Fruit fly (Drosophila melanogaster) whole organism, embryonic: ENCODE measurements around the gene cher.

Experiments
- Adf1 ChIP-seq: fragments of 200-800 bp; sonication (Bioruptor generic); IDR thresholded peaks from 2 replicates; pipeline ENCODE4 v1.3.6; 2022; ENCODE audit warnings: missing biosample characterization, missing genetic modification characterization
- B-H2 ChIP-seq: fragments of 200-800 bp; sonication (Bioruptor generic); optimal IDR thresholded peaks from 2 replicates; lab custom pipeline; 2018; ENCODE audit warnings: missing biosample characterization, mild to moderate bottlenecking, missing genetic modification characterization
- CG1024 ChIP-seq: fragments of 200-800 bp; sonication (Bioruptor generic); IDR thresholded peaks from 2 replicates; pipeline ENCODE4 v1.3.6; 2022; ENCODE audit warnings: missing biosample characterization, missing genetic modification characterization
- CG10543 ChIP-seq: fragments of 200-800 bp; sonication (Bioruptor generic); optimal IDR thresholded peaks from 3 replicates; lab custom pipeline; 2017; ENCODE audit warnings: missing biosample characterization, mild to moderate bottlenecking, missing genetic modification characterization, moderate library complexity
- CG12769 ChIP-seq: fragments of 200-800 bp; sonication (Bioruptor generic); optimal IDR thresholded peaks from 2 replicates; lab custom pipeline; 2019; ENCODE audit warnings: missing biosample characterization, mild to moderate bottlenecking, missing genetic modification characterization, moderate library complexity
- CG13624 ChIP-seq: fragments of 200-800 bp; sonication (Bioruptor generic); optimal IDR thresholded peaks from 2 replicates; lab custom pipeline; 2016; ENCODE audit warnings: missing biosample characterization, missing genetic modification characterization
- CG13894 ChIP-seq: fragments of 200-800 bp; sonication (Bioruptor generic); optimal IDR thresholded peaks from 3 replicates; lab custom pipeline; 2018; ENCODE audit warnings: missing biosample characterization, mild to moderate bottlenecking, missing genetic modification characterization, moderate library complexity
- CG2199 ChIP-seq: fragments of 200-800 bp; sonication (Bioruptor generic); IDR thresholded peaks from 3 replicates; pipeline ENCODE4 v1.3.6; 2022; ENCODE audit warnings: missing biosample characterization, missing genetic modification characterization
- CG31441 ChIP-seq: fragments of 200-800 bp; sonication (Bioruptor generic); IDR thresholded peaks from 2 replicates; pipeline ENCODE4 v1.3.6; 2022; ENCODE audit warnings: missing biosample characterization, missing genetic modification characterization
- CG3163 ChIP-seq: fragments of 200-800 bp; sonication (Bioruptor generic); optimal IDR thresholded peaks from 3 replicates; lab custom pipeline; 2016; ENCODE audit warnings: missing biosample characterization, missing genetic modification characterization
- CG32532 ChIP-seq: fragments of 200-800 bp; sonication (Bioruptor generic); IDR thresholded peaks from 2 replicates; pipeline ENCODE4 v1.3.6; 2022; ENCODE audit warnings: missing biosample characterization, missing genetic modification characterization
- CG4282 ChIP-seq: fragments of 200-800 bp; sonication (Bioruptor generic); optimal IDR thresholded peaks from 2 replicates; lab custom pipeline; 2016; ENCODE audit warnings: missing biosample characterization, missing genetic modification characterization
- CG5245 ChIP-seq: fragments of 200-800 bp; sonication (Bioruptor generic); optimal IDR thresholded peaks from 3 replicates; lab custom pipeline; 2016; ENCODE audit warnings: missing biosample characterization, missing genetic modification characterization
- CG6854 ChIP-seq: fragments of 200-800 bp; sonication (Bioruptor generic); optimal IDR thresholded peaks from 3 replicates; lab custom pipeline; 2017; ENCODE audit warnings: missing biosample characterization, mild to moderate bottlenecking, missing genetic modification characterization
- Dad ChIP-seq: fragments of 200-800 bp; sonication (Bioruptor generic); optimal IDR thresholded peaks from 3 replicates; lab custom pipeline; 2016; ENCODE audit warnings: missing biosample characterization, missing genetic modification characterization
- Dbx ChIP-seq: fragments of 200-800 bp; sonication (Bioruptor generic); IDR thresholded peaks from 3 replicates; pipeline ENCODE4 v1.3.6; 2022; ENCODE audit warnings: missing biosample characterization, missing genetic modification characterization
- Deaf1 ChIP-seq: fragments of 200-800 bp; optimal IDR thresholded peaks from 3 replicates; lab custom pipeline; 2019; ENCODE audit warnings: missing biosample characterization, mild to moderate bottlenecking, missing genetic modification characterization, moderate library complexity
- Drgx ChIP-seq: fragments of 200-800 bp; sonication (Bioruptor generic); IDR thresholded peaks from 2 replicates; pipeline ENCODE4 v1.3.6; 2022; ENCODE audit warnings: missing biosample characterization, missing genetic modification characterization
- E2f2 ChIP-seq: fragments of 200-800 bp; sonication (Bioruptor generic); IDR thresholded peaks from 2 replicates; pipeline ENCODE4 v1.3.6; 2022; ENCODE audit warnings: missing biosample characterization, missing genetic modification characterization
- Hand ChIP-seq: fragments of 200-800 bp; sonication (Bioruptor generic); optimal IDR thresholded peaks from 2 replicates; lab custom pipeline; 2017; ENCODE audit warnings: mild to moderate bottlenecking, missing biosample characterization, missing genetic modification reagents, missing genetic modification characterization
- Hmx ChIP-seq: fragments of 200-800 bp; sonication (Bioruptor generic); optimal IDR thresholded peaks from 2 replicates; lab custom pipeline; 2016; ENCODE audit warnings: missing biosample characterization, missing genetic modification characterization
- Neu2 ChIP-seq: fragments of 200-800 bp; sonication (Bioruptor generic); optimal IDR thresholded peaks from 3 replicates; lab custom pipeline; 2016; ENCODE audit warnings: missing biosample characterization, missing genetic modification characterization, borderline replicate concordance
- Rfx ChIP-seq: fragments of 200-800 bp; sonication (Bioruptor generic); IDR thresholded peaks from 2 replicates; pipeline ENCODE4 v1.3.6; 2022; ENCODE audit warnings: missing biosample characterization, missing genetic modification characterization
- Usf ChIP-seq: fragments of 200-800 bp; sonication (Bioruptor generic); optimal IDR thresholded peaks from 2 replicates; lab custom pipeline; 2017; ENCODE audit warnings: missing genotype, missing biosample characterization, missing genetic modification characterization
- abd-A ChIP-seq: fragments of 200-800 bp; sonication (Bioruptor generic); optimal IDR thresholded peaks from 3 replicates; lab custom pipeline; 2019; ENCODE audit warnings: missing biosample characterization, mild to moderate bottlenecking, missing genetic modification characterization, moderate library complexity
- ara ChIP-seq: fragments of 200-800 bp; sonication (Bioruptor generic); IDR thresholded peaks from 2 replicates; pipeline ENCODE4 v1.3.6; 2022; ENCODE audit warnings: missing biosample characterization, missing genetic modification characterization
- bigmax ChIP-seq: fragments of 200-800 bp; sonication (Bioruptor generic); optimal IDR thresholded peaks from 2 replicates; lab custom pipeline; 2018; ENCODE audit warnings: missing biosample characterization, mild to moderate bottlenecking, missing genetic modification characterization
- bsh ChIP-seq, 2 experiments: fragments of 200-800 bp; sonication (Bioruptor generic); optimal IDR thresholded peaks; 2 replicates each; lab custom pipeline; 2017 to 2018; ENCODE audit warnings: mild to moderate bottlenecking in 2 of 2, missing biosample characterization in 2 of 2, missing genetic modification characterization in 2 of 2, moderate library complexity in 1 of 2
- cato ChIP-seq: fragments of 200-800 bp; sonication (Bioruptor generic); optimal IDR thresholded peaks from 2 replicates; lab custom pipeline; 2016; ENCODE audit warnings: missing biosample characterization, missing genetic modification characterization, borderline replicate concordance
- chinmo ChIP-seq: fragments of 200-800 bp; sonication (Bioruptor generic); IDR thresholded peaks from 4 replicates; pipeline ENCODE4 v1.3.6; 2022; ENCODE audit warnings: missing biosample characterization, missing genetic modification characterization; ENCODE audit not compliant: partially characterized antibody
- chm ChIP-seq: fragments of 200-800 bp; sonication (Bioruptor generic); IDR thresholded peaks from 2 replicates; pipeline ENCODE4 v1.3.6; 2022; ENCODE audit warnings: missing biosample characterization, missing genetic modification characterization
- crol ChIP-seq: fragments of 200-800 bp; sonication (Bioruptor generic); IDR thresholded peaks from 2 replicates; pipeline ENCODE4 v1.3.6; 2022; ENCODE audit warnings: missing biosample characterization, missing genetic modification characterization
- cwo ChIP-seq: fragments of 200-800 bp; sonication (Bioruptor generic); optimal IDR thresholded peaks from 3 replicates; lab custom pipeline; 2017; ENCODE audit warnings: missing biosample characterization, missing genetic modification characterization, mild to moderate bottlenecking, moderate library complexity, missing genetic modification reagents
- dmrt99B ChIP-seq: fragments of 200-800 bp; sonication (Bioruptor generic); optimal IDR thresholded peaks from 2 replicates; lab custom pipeline; 2018; ENCODE audit warnings: missing biosample characterization, mild to moderate bottlenecking, missing genetic modification characterization, moderate library complexity
- grn ChIP-seq: fragments of 200-800 bp; sonication (Bioruptor generic); optimal IDR thresholded peaks from 3 replicates; lab custom pipeline; 2017; ENCODE audit warnings: missing biosample characterization, missing genetic modification characterization
- hb ChIP-seq: fragments of 200-800 bp; sonication (Bioruptor generic); IDR thresholded peaks from 3 replicates; pipeline ENCODE4 v1.3.6; 2022; ENCODE audit warnings: missing biosample characterization, missing genetic modification characterization; ENCODE audit not compliant: partially characterized antibody
- her ChIP-seq: fragments of 200-800 bp; sonication (Bioruptor generic); optimal IDR thresholded peaks from 2 replicates; lab custom pipeline; 2016; ENCODE audit warnings: missing biosample characterization, missing genetic modification characterization
- kay ChIP-seq: fragments of 200-800 bp; sonication (Bioruptor generic); optimal IDR thresholded peaks from 2 replicates; lab custom pipeline; 2016; ENCODE audit warnings: missing biosample characterization, missing genetic modification characterization
- lab ChIP-seq: fragments of 200-800 bp; sonication (Bioruptor generic); optimal IDR thresholded peaks from 3 replicates; lab custom pipeline; 2017; ENCODE audit warnings: missing biosample characterization, missing genetic modification characterization, mild to moderate bottlenecking, moderate library complexity, missing genetic modification reagents
- lola ChIP-seq, 3 experiments: fragments of >200 bp in 2 of 3; fragments of 200-800 bp in 1 of 3; sonication (Bioruptor generic) in 1 of 3; optimal IDR thresholded peaks; 2 replicates each; lab custom pipeline; 2017 to 2019; ENCODE audit warnings: missing biosample characterization in 3 of 3, missing genetic modification characterization in 3 of 3, mild to moderate bottlenecking in 1 of 3, moderate library complexity in 1 of 3
- pfk ChIP-seq: fragments of 200-800 bp; sonication (Bioruptor generic); optimal IDR thresholded peaks from 2 replicates; lab custom pipeline; 2018; ENCODE audit warnings: missing biosample characterization, mild to moderate bottlenecking, missing genetic modification characterization, moderate library complexity
- sd ChIP-seq: fragments of 200-800 bp; sonication (Bioruptor generic); optimal IDR thresholded peaks from 3 replicates; lab custom pipeline; 2018; ENCODE audit warnings: missing biosample characterization, mild to moderate bottlenecking, missing genetic modification characterization, moderate library complexity
- sens ChIP-seq: fragments of 200-800 bp; sonication (Bioruptor generic); peaks from one replicate; lab custom pipeline; 2016; ENCODE audit warnings: missing biosample characterization, missing genetic modification characterization
- sna ChIP-seq: fragments of 200-800 bp; sonication (Bioruptor generic); IDR thresholded peaks from 2 replicates; pipeline ENCODE4 v1.3.6; 2022; ENCODE audit warnings: missing biosample characterization, missing genetic modification characterization; ENCODE audit not compliant: partially characterized antibody
- sqz ChIP-seq: fragments of 200-800 bp; sonication (Bioruptor generic); optimal IDR thresholded peaks from 3 replicates; lab custom pipeline; 2018; ENCODE audit warnings: missing biosample characterization, mild to moderate bottlenecking, missing genetic modification characterization
- stwl ChIP-seq: fragments of 200-800 bp; sonication (Bioruptor generic); optimal IDR thresholded peaks from 3 replicates; lab custom pipeline; 2018; ENCODE audit warnings: missing biosample characterization, mild to moderate bottlenecking, missing genetic modification characterization, moderate library complexity
- sug ChIP-seq: fragments of 200-800 bp; optimal IDR thresholded peaks from 2 replicates; lab custom pipeline; 2019; ENCODE audit warnings: missing biosample characterization, mild to moderate bottlenecking, missing genetic modification characterization, moderate library complexity
- toy ChIP-seq: fragments of 200-800 bp; sonication (Bioruptor generic); IDR thresholded peaks from 2 replicates; pipeline ENCODE4 v1.3.6; 2022; ENCODE audit warnings: missing biosample characterization, missing genetic modification characterization
- z ChIP-seq: fragments of 200-800 bp; sonication (Bioruptor generic); IDR thresholded peaks from 3 replicates; pipeline ENCODE4 v1.3.6; 2022; ENCODE audit warnings: missing biosample characterization, missing genetic modification characterization

Gene cher

dm6 chr3R:17063763-17064162 is 61.4 kb downstream of the cher start:
- peak; percentile 53 for TF ChIP-seq B-H2 (GFP tag; lab: Kevin White, UChicago)
- TF ChIP-seq CG10543 (GFP tag; lab: Kevin White, UChicago), result peak; percentile 41
- no peak for TF ChIP-seq lola (GFP tag; optimal IDR thresholded peaks at IDR 0.05; lab: Kevin White, UChicago)
- TF ChIP-seq crol (GFP tag; lab: Robert Waterston, UW), result 0 out of 2 replicates have a peak, but pooled peaks have one; percentile 15
- peak; percentile 13 for TF ChIP-seq abd-A (tag; lab: Kevin White, UChicago)
- TF ChIP-seq grn (GFP tag; lab: Kevin White, UChicago), result peak; percentile 41
- no peak for TF ChIP-seq CG6854
- TF ChIP-seq hb, result 0 out of 3 replicates have a peak, but pooled peaks have one; percentile 34
- peak; percentile 59 for TF ChIP-seq sug (tag; lab: Kevin White, UChicago)
- no peak for TF ChIP-seq CG3163 (GFP tag; lab: Kevin White, UChicago)
- TF ChIP-seq toy, result no peak
- TF ChIP-seq CG13624 (GFP tag; lab: Kevin White, UChicago), result peak; percentile 5
- peak; percentile 71 for TF ChIP-seq sd (tag; lab: Kevin White, UChicago)
- TF ChIP-seq dmrt99B, result no peak
- no peak for TF ChIP-seq kay (GFP tag; lab: Kevin White, UChicago)
- no peak for TF ChIP-seq ara
- peak; percentile 32; the same call in 1 of the 3 replicates for TF ChIP-seq CG2199
- TF ChIP-seq Hmx, result no peak
- peak; percentile 15; the same call in 1 of the 2 replicates for TF ChIP-seq chm (GFP tag; lab: Robert Waterston, UW)
- peak; percentile 74 for TF ChIP-seq pfk (GFP tag; lab: Kevin White, UChicago)
- TF ChIP-seq sens (GFP tag; lab: Kevin White, UChicago), result peak; percentile 54
- TF ChIP-seq chinmo (GFP tag; lab: Robert Waterston, UW), result 0 out of 4 replicates have a peak, but pooled peaks have one; percentile 80
- TF ChIP-seq Dbx (GFP tag; lab: Robert Waterston, UW), result 0 out of 3 replicates have a peak, but pooled peaks have one; percentile 7
- peak; percentile 51 for TF ChIP-seq CG13894
- TF ChIP-seq CG12769, result peak; percentile 62
- no peak for TF ChIP-seq Neu2 (GFP tag; lab: Kevin White, UChicago)
- TF ChIP-seq CG31441 (GFP tag; lab: Robert Waterston, UW), result no peak

DNA sequence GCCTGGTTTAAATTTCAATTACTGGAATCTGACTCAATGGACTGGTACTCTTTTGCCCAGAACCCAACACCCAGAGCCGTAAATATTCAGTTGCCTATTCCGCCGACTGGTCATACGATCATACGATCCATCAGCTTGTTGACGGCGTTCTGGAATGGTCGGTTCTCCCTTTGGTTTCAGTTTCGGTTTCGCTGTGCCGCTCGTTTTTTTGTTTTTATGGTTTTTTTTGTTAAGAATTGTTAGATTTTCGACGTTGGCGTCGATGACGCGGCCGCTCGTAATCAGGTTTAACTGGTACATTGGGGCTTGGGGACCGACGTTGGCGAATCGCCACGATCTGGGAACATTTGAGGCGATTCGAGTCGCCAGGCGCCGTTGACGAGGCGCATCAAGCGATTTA is 62.5 kb downstream of the cher start:
- TF ChIP-seq CG1024, result no peak
- peak; percentile 3 for TF ChIP-seq cwo (GFP tag; lab: Kevin White, UChicago)
- no peak for TF ChIP-seq sna (GFP tag; lab: Robert Waterston, UW)
- no peak for TF ChIP-seq Drgx (GFP tag; lab: Robert Waterston, UW)
- TF ChIP-seq E2f2 (GFP tag; lab: Robert Waterston, UW), result no peak
- no peak for TF ChIP-seq stwl
- TF ChIP-seq Deaf1, result peak; percentile 31
- peak; percentile 78; the same call in 2 of the 4 replicates for TF ChIP-seq chinmo (GFP tag; lab: Robert Waterston, UW)
- no peak for TF ChIP-seq CG5245 (GFP tag; lab: Kevin White, UChicago)
- TF ChIP-seq CG4282 (GFP tag; lab: Kevin White, UChicago), result no peak
- peak; percentile 67 for TF ChIP-seq sqz
- TF ChIP-seq Dad (GFP tag; lab: Kevin White, UChicago), result no peak
- TF ChIP-seq cato (GFP tag; lab: Kevin White, UChicago), result no peak
- peak; percentile 29; the same call in 1 of the 2 replicates for TF ChIP-seq Adf1 (GFP tag; lab: Robert Waterston, UW)
- TF ChIP-seq Hand (GFP tag; lab: Kevin White, UChicago), result no peak
- TF ChIP-seq Rfx (GFP tag; lab: Robert Waterston, UW), result 0 out of 2 replicates have a peak, but pooled peaks have one; percentile 4
- no peak for TF ChIP-seq ara
- peak; percentile 39 for TF ChIP-seq CG13894
- TF ChIP-seq bsh (GFP tag; optimal IDR thresholded peaks at IDR 0.05; lab: Kevin White, UChicago), result no peak
- TF ChIP-seq lab (GFP tag; lab: Kevin White, UChicago), result peak; percentile 0
- no peak for TF ChIP-seq Usf (GFP tag; lab: Kevin White, UChicago)
- TF ChIP-seq z (GFP tag; lab: Robert Waterston, UW), result no peak
- TF ChIP-seq bigmax (GFP tag; lab: Kevin White, UChicago), result no peak
- no peak for TF ChIP-seq her (GFP tag; lab: Kevin White, UChicago)
- peak; percentile 15 for TF ChIP-seq abd-A (tag; lab: Kevin White, UChicago)
- peak; percentile 36; the same call in 1 of the 2 replicates for TF ChIP-seq CG32532
- TF ChIP-seq CG10543 (GFP tag; lab: Kevin White, UChicago), result peak; percentile 64
